Fruit fly (Drosophila melanogaster): ENCODE measurements around the gene Cpr78E.

dm6 chr3L:21667530-21667929, 750 bp upstream of the Cpr78E start:
- TF ChIP-seq CTCF (optimal IDR thresholded peaks at IDR 0.05) (no peak), CG8478 (optimal IDR thresholded peaks at IDR 0.05) (no peak)

Measured in S2 (cell line).